Fruit fly (Drosophila melanogaster): ENCODE data around the gene SMC3.

- TF ChIP-seq Clk (GFP tag; optimal IDR thresholded peaks at IDR 0.05) = peak; percentile 15
- TF ChIP-seq CG11617 (GFP tag; optimal IDR thresholded peaks at IDR 0.05) = peak; percentile 79
- TF ChIP-seq pad (GFP tag; optimal IDR thresholded peaks at IDR 0.05) = peak; percentile 29
- TF ChIP-seq Mnt (GFP tag; optimal IDR thresholded peaks at IDR 0.05) = peak; percentile 53
- no peak for TF ChIP-seq Crg-1 (GFP tag; optimal IDR thresholded peaks at IDR 0.05)
- TF ChIP-seq CG7045 (GFP tag; optimal IDR thresholded peaks at IDR 0.05) = peak; percentile 53
- no peak for TF ChIP-seq CG1620 (GFP tag; optimal IDR thresholded peaks at IDR 0.05)
- TF ChIP-seq kay (GFP tag; ENCODE audit: borderline replicate concordance) = peak; percentile 96
- peak; percentile 43 for TF ChIP-seq tj (GFP tag; optimal IDR thresholded peaks at IDR 0.05)
- no peak for TF ChIP-seq cic (GFP tag; optimal IDR thresholded peaks at IDR 0.05)
Measured at dm6 chrX:16552567-16552966, 40.7 kb downstream of the SMC3 start.
